Worm (Caenorhabditis elegans) whole organism, mixed stage, embryonic: ENCODE data around the gene madf-4.

Experiments
- lin-13 ChIP-seq: fragments of 150-350 bp; optimal IDR thresholded peaks from 2 replicates; lab custom pipeline; 2014; ENCODE audit warnings: missing biosample characterization, missing genetic modification characterization
- lsy-2 ChIP-seq: fragments of 150-350 bp; optimal IDR thresholded peaks from 2 replicates; lab custom pipeline; 2014; ENCODE audit warnings: missing biosample characterization, missing genetic modification characterization
- nhr-12 ChIP-seq: fragments of 150-350 bp; optimal IDR thresholded peaks from 2 replicates; lab custom pipeline; 2014; ENCODE audit warnings: missing biosample characterization, missing genetic modification characterization
- nhr-237 ChIP-seq: fragments of 150-350 bp; optimal IDR thresholded peaks from 2 replicates; lab custom pipeline; 2014; ENCODE audit warnings: missing biosample characterization, missing genetic modification characterization
- unc-62 ChIP-seq: fragments of 150-350 bp; optimal IDR thresholded peaks from 2 replicates; lab custom pipeline; 2014; ENCODE audit warnings: missing biosample characterization, missing genetic modification reagents, missing genetic modification characterization

- peak; percentile 28 for TF ChIP-seq lsy-2
- TF ChIP-seq unc-62 (GFP tag; lab: Kevin White, UChicago), result peak; percentile 51
- TF ChIP-seq nhr-12 (tag; lab: Kevin White, UChicago), result no peak
- no peak for TF ChIP-seq nhr-237 (tag; lab: Kevin White, UChicago)
- peak; percentile 58 for TF ChIP-seq lin-13 (tag; lab: Kevin White, UChicago)
These were observed 7.8 kb upstream of the madf-4 start for ce11 chrV:9970119-9970518.
